Worm (Caenorhabditis elegans) whole organism, L3 larva: ENCODE results near the gene Y73B6BL.29.
"Not testable (repeated sequence)": the region's sequence is repeated elsewhere in the genome, so short reads cannot be mapped to it uniquely, and the experiment has no call there.

Experiments
- ama-1 ChIP-seq: fragments of 150-350 bp; optimal IDR thresholded peaks from 2 replicates; lab custom pipeline; 2018
- fkh-10 ChIP-seq: sonication (generic microtip); optimal IDR thresholded peaks from 2 replicates; lab custom pipeline; 2017; ENCODE audit warnings: missing biosample characterization, missing genetic modification reagents, missing genetic modification characterization
- mdl-1 ChIP-seq: fragments of 150-350 bp; optimal IDR thresholded peaks from 2 replicates; lab custom pipeline; 2014; ENCODE audit warnings: missing biosample characterization, missing genetic modification characterization
- nhr-77 ChIP-seq: fragments of 150-350 bp; optimal IDR thresholded peaks from 2 replicates; lab custom pipeline; 2014; ENCODE audit warnings: missing biosample characterization, missing genetic modification characterization
- ztf-11 ChIP-seq: fragments of 150-350 bp; optimal IDR thresholded peaks from 2 replicates; lab custom pipeline; 2014; ENCODE audit warnings: missing biosample characterization, missing genetic modification characterization

DNA sequence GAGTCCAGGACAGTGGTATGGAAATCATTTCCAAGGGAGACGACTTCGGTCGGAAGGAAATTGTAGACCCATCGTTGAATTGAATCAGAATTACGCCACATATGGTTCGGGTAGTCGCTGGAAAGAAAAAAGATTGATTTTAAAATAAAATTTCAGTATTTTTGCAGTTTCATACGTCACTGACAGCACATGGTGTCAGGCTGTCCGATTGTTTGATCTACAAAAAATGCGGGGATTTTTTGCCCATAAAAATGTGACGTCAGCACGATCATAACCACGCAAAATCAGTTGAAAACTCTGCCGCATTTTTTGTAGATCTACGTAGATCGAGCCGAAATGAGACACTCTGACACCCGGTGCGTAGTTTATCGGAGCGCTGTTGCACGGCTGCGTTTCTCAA lies 4.4 kb upstream of the Y73B6BL.29 start, which contains the start of gene Y73B6BL.12:
- TF ChIP-seq nhr-77 (tag; lab: Kevin White, UChicago); mdl-1 (tag; lab: Kevin White, UChicago); fkh-10 (GFP tag; lab: Kevin White, UChicago); ama-1; ztf-11 (tag; lab: Kevin White, UChicago): not testable (repeated sequence)
